Worm (Caenorhabditis elegans) whole organism, L4 larva: ENCODE measurements around the gene C07A4.2.

ENCODE experiments used
- R02D3.7 ChIP-seq: fragments of 150-350 bp; sonication (generic microtip); optimal IDR thresholded peaks from 3 replicates; lab custom pipeline; 2014; ENCODE audit warnings: missing biosample characterization, missing genetic modification characterization
- aly-2 ChIP-seq: sonication (generic microtip); optimal IDR thresholded peaks from 2 replicates; lab custom pipeline; 2018; ENCODE audit warnings: missing biosample characterization, missing genetic modification characterization
- nhr-28 ChIP-seq: fragments of 150-350 bp; optimal IDR thresholded peaks from 2 replicates; lab custom pipeline; 2014; ENCODE audit warnings: missing biosample characterization, missing genetic modification characterization

DNA sequence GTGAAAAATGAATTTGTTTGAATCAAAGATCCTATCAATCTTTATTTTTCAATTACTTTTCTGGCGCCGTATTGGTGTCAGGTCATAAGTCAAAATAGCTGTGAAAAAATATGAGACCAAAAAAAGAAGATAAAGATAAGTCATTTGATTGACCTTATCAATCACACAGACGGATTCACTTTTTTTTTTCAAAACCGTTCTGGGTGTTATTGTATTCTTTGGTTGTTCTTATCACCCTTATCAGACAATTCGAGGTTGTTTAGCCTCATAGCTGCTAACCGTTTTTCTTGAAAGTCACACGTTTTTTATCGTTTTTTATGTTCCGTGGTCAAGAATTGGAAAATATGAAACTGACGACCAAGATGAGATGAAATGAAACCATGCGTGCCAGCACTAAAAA, 3.5 kb upstream of the C07A4.2 start:
- TF ChIP-seq R02D3.7 (tag; lab: Kevin White, UChicago) (no peak), aly-2 (tag; lab: Kevin White, UChicago) (no peak), nhr-28 (tag; lab: Kevin White, UChicago) (peak; percentile 63)
